Fruit fly (Drosophila melanogaster) whole organism, embryonic: ENCODE measurements around the gene sra.

Source experiments
- Ada2b ChIP-seq: fragments of 200-800 bp; sonication (Bioruptor generic); IDR thresholded peaks from 2 replicates; pipeline ENCODE4 v1.3.6; 2022; ENCODE audit warnings: missing biosample characterization, missing genetic modification characterization
- Aef1 ChIP-seq: fragments of 200-800 bp; sonication (Bioruptor generic); IDR thresholded peaks from 3 replicates; pipeline ENCODE4 v1.3.6; 2022; ENCODE audit warnings: missing biosample characterization, missing genetic modification characterization
- Atf6 ChIP-seq: fragments of 200-800 bp; sonication (Bioruptor generic); IDR thresholded peaks from 2 replicates; pipeline ENCODE4 v1.3.6; 2022; ENCODE audit warnings: missing biosample characterization, missing genetic modification characterization
- BEAF-32 ChIP-seq: fragments of 200-800 bp; sonication (Bioruptor generic); optimal IDR thresholded peaks from 3 replicates; lab custom pipeline; 2017; ENCODE audit warnings: missing biosample characterization, missing genetic modification characterization, mild to moderate bottlenecking, moderate library complexity, missing genetic modification reagents
- Blimp-1 ChIP-seq: fragments of 200-800 bp; sonication (Bioruptor generic); optimal IDR thresholded peaks from 3 replicates; lab custom pipeline; 2018; ENCODE audit warnings: missing biosample characterization, missing genetic modification characterization, mild to moderate bottlenecking, moderate library complexity, missing genetic modification reagents
- CG10274 ChIP-seq: fragments of 200-800 bp; sonication (Bioruptor generic); optimal IDR thresholded peaks from 3 replicates; lab custom pipeline; 2017; ENCODE audit warnings: missing biosample characterization, mild to moderate bottlenecking, missing genetic modification characterization
- CG13894 ChIP-seq: fragments of 200-800 bp; sonication (Bioruptor generic); optimal IDR thresholded peaks from 3 replicates; lab custom pipeline; 2018; ENCODE audit warnings: missing biosample characterization, mild to moderate bottlenecking, missing genetic modification characterization, moderate library complexity
- CG16815 ChIP-seq: fragments of 200-800 bp; sonication (Bioruptor generic); optimal IDR thresholded peaks from 3 replicates; lab custom pipeline; 2017; ENCODE audit warnings: missing biosample characterization, mild to moderate bottlenecking, missing genetic modification characterization
- CG17361 ChIP-seq: fragments of 200-800 bp; sonication (Bioruptor generic); IDR thresholded peaks from 3 replicates; pipeline ENCODE4 v1.3.6; 2022; ENCODE audit warnings: missing biosample characterization, missing genetic modification characterization
- CG4328 ChIP-seq: fragments of 200-800 bp; sonication (Bioruptor generic); optimal IDR thresholded peaks from 3 replicates; lab custom pipeline; 2017; ENCODE audit warnings: missing biosample characterization, missing genetic modification reagents, missing genetic modification characterization
- CG4424 ChIP-seq: fragments of 200-800 bp; sonication (Bioruptor generic); optimal IDR thresholded peaks from 3 replicates; lab custom pipeline; 2016; ENCODE audit warnings: missing biosample characterization, missing genetic modification characterization
- CG4707 ChIP-seq: fragments of 200-800 bp; sonication (Bioruptor generic); optimal IDR thresholded peaks from 2 replicates; lab custom pipeline; 2018; ENCODE audit warnings: missing biosample characterization, mild to moderate bottlenecking, missing genetic modification characterization, moderate library complexity
- CG4820 ChIP-seq: fragments of 200-800 bp; sonication (Bioruptor generic); optimal IDR thresholded peaks from 3 replicates; lab custom pipeline; 2016; ENCODE audit warnings: missing biosample characterization, missing genetic modification characterization
- CG4854 ChIP-seq: fragments of 200-800 bp; sonication (Bioruptor generic); optimal IDR thresholded peaks from 2 replicates; lab custom pipeline; 2016; ENCODE audit warnings: missing biosample characterization, missing genetic modification characterization, inconsistent platforms
- CG6689 ChIP-seq: fragments of 200-800 bp; sonication (Bioruptor generic); IDR thresholded peaks from 2 replicates; pipeline ENCODE4 v1.3.6; 2022; ENCODE audit warnings: missing biosample characterization, missing genetic modification characterization
- CG7839 ChIP-seq: fragments of 200-800 bp; sonication (Bioruptor generic); optimal IDR thresholded peaks from 3 replicates; lab custom pipeline; 2018; ENCODE audit warnings: missing biosample characterization, mild to moderate bottlenecking, missing genetic modification characterization, moderate library complexity
- CG8478 ChIP-seq: fragments of >200 bp; optimal IDR thresholded peaks from 2 replicates; lab custom pipeline; 2018
- CG9727 ChIP-seq: fragments of 200-800 bp; sonication (Bioruptor generic); optimal IDR thresholded peaks from 3 replicates; lab custom pipeline; 2017; ENCODE audit warnings: missing biosample characterization, mild to moderate bottlenecking, missing genetic modification characterization
- CG9817 ChIP-seq: fragments of 200-800 bp; sonication (Bioruptor generic); optimal IDR thresholded peaks from 2 replicates; lab custom pipeline; 2018; ENCODE audit warnings: missing biosample characterization, mild to moderate bottlenecking, missing genetic modification characterization, moderate library complexity
- CkIIα-i1 ChIP-seq: fragments of 200-800 bp; sonication (Bioruptor generic); IDR thresholded peaks from 2 replicates; pipeline ENCODE4 v1.3.6; 2022; ENCODE audit warnings: missing biosample characterization, missing genetic modification characterization
- D ChIP-seq, 2 experiments: fragments of 200-800 bp in 1 of 2; fragments of >200 bp in 1 of 2; sonication (Bioruptor generic) in 1 of 2; optimal IDR thresholded peaks; 2 replicates in 1 of 2; 3 replicates in 1 of 2; lab custom pipeline; 2017; ENCODE audit warnings: mild to moderate bottlenecking in 1 of 2, missing biosample characterization in 1 of 2, missing genetic modification characterization in 1 of 2, missing genetic modification reagents in 1 of 2
- Dbx ChIP-seq: fragments of 200-800 bp; sonication (Bioruptor generic); IDR thresholded peaks from 3 replicates; pipeline ENCODE4 v1.3.6; 2022; ENCODE audit warnings: missing biosample characterization, missing genetic modification characterization
- Deaf1 ChIP-seq: fragments of 200-800 bp; optimal IDR thresholded peaks from 3 replicates; lab custom pipeline; 2019; ENCODE audit warnings: missing biosample characterization, mild to moderate bottlenecking, missing genetic modification characterization, moderate library complexity
- Dll ChIP-seq: fragments of 200-800 bp; sonication (Bioruptor generic); IDR thresholded peaks from 4 replicates; pipeline ENCODE4 v1.3.6; 2022; ENCODE audit warnings: missing biosample characterization, missing genetic modification characterization; ENCODE audit not compliant: partially characterized antibody
- E2f1 ChIP-seq: fragments of 200-800 bp; sonication (Bioruptor generic); IDR thresholded peaks from 2 replicates; pipeline ENCODE4 v1.3.6; 2022; ENCODE audit warnings: missing biosample characterization, missing genetic modification characterization
- Ets65A ChIP-seq: fragments of 200-800 bp; sonication (Bioruptor generic); peaks from one replicate; lab custom pipeline; 2016; ENCODE audit warnings: missing biosample characterization, missing genetic modification characterization
- HLH4C ChIP-seq: fragments of 200-800 bp; sonication (Bioruptor generic); IDR thresholded peaks from 3 replicates; pipeline ENCODE4 v1.3.6; 2022; ENCODE audit warnings: missing biosample characterization, missing genetic modification characterization; ENCODE audit not compliant: partially characterized antibody
- Max ChIP-seq: fragments of 200-800 bp; sonication (Bioruptor generic); optimal IDR thresholded peaks from 2 replicates; lab custom pipeline; 2016; ENCODE audit warnings: missing biosample characterization, mild to moderate bottlenecking, missing genetic modification characterization
- Mrtf ChIP-seq: fragments of 200-800 bp; sonication (Bioruptor generic); IDR thresholded peaks from 3 replicates; pipeline ENCODE4 v1.3.6; 2022; ENCODE audit warnings: missing biosample characterization, missing genetic modification characterization
- Nf-YC ChIP-seq: fragments of 200-800 bp; optimal IDR thresholded peaks from 3 replicates; lab custom pipeline; 2019; ENCODE audit warnings: missing biosample characterization, mild to moderate bottlenecking, missing genetic modification characterization, moderate library complexity
- Sin3A ChIP-seq: fragments of >200 bp; optimal IDR thresholded peaks from 2 replicates; lab custom pipeline; 2018
- Sox100B ChIP-seq: fragments of 200-800 bp; sonication (Bioruptor generic); optimal IDR thresholded peaks from 3 replicates; lab custom pipeline; 2018; ENCODE audit warnings: missing biosample characterization, mild to moderate bottlenecking, missing genetic modification characterization
- ac ChIP-seq: fragments of 200-800 bp; sonication (Bioruptor generic); optimal IDR thresholded peaks from 3 replicates; lab custom pipeline; 2017; ENCODE audit warnings: missing biosample characterization, mild to moderate bottlenecking, missing genetic modification characterization
- bbx ChIP-seq: fragments of 200-800 bp; sonication (Bioruptor generic); IDR thresholded peaks from 2 replicates; pipeline ENCODE4 v1.3.6; 2022; ENCODE audit warnings: missing biosample characterization, missing genetic modification characterization; ENCODE audit not compliant: partially characterized antibody
- bigmax ChIP-seq: fragments of 200-800 bp; sonication (Bioruptor generic); optimal IDR thresholded peaks from 2 replicates; lab custom pipeline; 2018; ENCODE audit warnings: missing biosample characterization, mild to moderate bottlenecking, missing genetic modification characterization
- bowl ChIP-seq: fragments of 200-800 bp; sonication (Bioruptor generic); IDR thresholded peaks from 2 replicates; pipeline ENCODE4 v1.3.6; 2022; ENCODE audit warnings: missing biosample characterization, missing genetic modification characterization
- br ChIP-seq: fragments of >200 bp; optimal IDR thresholded peaks from 2 replicates; lab custom pipeline; 2017
- cato ChIP-seq: fragments of 200-800 bp; sonication (Bioruptor generic); optimal IDR thresholded peaks from 2 replicates; lab custom pipeline; 2016; ENCODE audit warnings: missing biosample characterization, missing genetic modification characterization, borderline replicate concordance
- cg ChIP-seq: fragments of 200-800 bp; sonication (Bioruptor generic); optimal IDR thresholded peaks from 3 replicates; lab custom pipeline; 2019; ENCODE audit warnings: missing biosample characterization, mild to moderate bottlenecking, missing genetic modification characterization, moderate library complexity
- fd3F ChIP-seq: fragments of 200-800 bp; sonication (Bioruptor generic); optimal IDR thresholded peaks from 2 replicates; lab custom pipeline; 2018; ENCODE audit warnings: missing biosample characterization, mild to moderate bottlenecking, missing genetic modification characterization, moderate library complexity
- grau ChIP-seq: fragments of 200-800 bp; optimal IDR thresholded peaks from 3 replicates; lab custom pipeline; 2019; ENCODE audit warnings: missing biosample characterization, mild to moderate bottlenecking, missing genetic modification characterization, moderate library complexity
- kni ChIP-seq: fragments of 200-800 bp; sonication (Bioruptor generic); optimal IDR thresholded peaks from 3 replicates; lab custom pipeline; 2017; ENCODE audit warnings: mild to moderate bottlenecking, missing biosample characterization, missing genetic modification reagents, missing genetic modification characterization
- knrl ChIP-seq: fragments of 200-800 bp; sonication (Bioruptor generic); IDR thresholded peaks from 3 replicates; pipeline ENCODE4 v1.3.6; 2022; ENCODE audit warnings: missing biosample characterization, missing genetic modification characterization; ENCODE audit not compliant: partially characterized antibody
- lab ChIP-seq: fragments of 200-800 bp; sonication (Bioruptor generic); optimal IDR thresholded peaks from 3 replicates; lab custom pipeline; 2017; ENCODE audit warnings: missing biosample characterization, missing genetic modification characterization, mild to moderate bottlenecking, moderate library complexity, missing genetic modification reagents
- pita ChIP-seq: fragments of 200-800 bp; sonication (Bioruptor generic); optimal IDR thresholded peaks from 2 replicates; lab custom pipeline; 2017; ENCODE audit warnings: missing biosample characterization, mild to moderate bottlenecking, missing genetic modification characterization
- pros ChIP-seq: fragments of 200-800 bp; sonication (Bioruptor generic); optimal IDR thresholded peaks from 3 replicates; lab custom pipeline; 2019; ENCODE audit warnings: missing biosample characterization, mild to moderate bottlenecking, missing genetic modification characterization, moderate library complexity
- rib ChIP-seq: fragments of 200-800 bp; sonication (Bioruptor generic); IDR thresholded peaks from 2 replicates; pipeline ENCODE4 v1.3.6; 2022; ENCODE audit warnings: missing biosample characterization, missing genetic modification characterization
- sc ChIP-seq, 3 experiments: fragments of >200 bp in 2 of 3; fragments of 200-800 bp in 1 of 3; sonication (Bioruptor generic) in 1 of 3; optimal IDR thresholded peaks; 2 replicates in 2 of 3; 3 replicates in 1 of 3; lab custom pipeline; 2017; ENCODE audit warnings: mild to moderate bottlenecking in 1 of 3, missing biosample characterization in 1 of 3, missing genetic modification characterization in 1 of 3, missing genetic modification reagents in 1 of 3
- sob ChIP-seq: fragments of 200-800 bp; sonication (Bioruptor generic); IDR thresholded peaks from 2 replicates; pipeline ENCODE4 v1.3.6; 2022; ENCODE audit warnings: missing biosample characterization, missing genetic modification characterization
- sug ChIP-seq: fragments of 200-800 bp; optimal IDR thresholded peaks from 2 replicates; lab custom pipeline; 2019; ENCODE audit warnings: missing biosample characterization, mild to moderate bottlenecking, missing genetic modification characterization, moderate library complexity
- z ChIP-seq: fragments of 200-800 bp; sonication (Bioruptor generic); IDR thresholded peaks from 3 replicates; pipeline ENCODE4 v1.3.6; 2022; ENCODE audit warnings: missing biosample characterization, missing genetic modification characterization

The sra gene

DNA sequence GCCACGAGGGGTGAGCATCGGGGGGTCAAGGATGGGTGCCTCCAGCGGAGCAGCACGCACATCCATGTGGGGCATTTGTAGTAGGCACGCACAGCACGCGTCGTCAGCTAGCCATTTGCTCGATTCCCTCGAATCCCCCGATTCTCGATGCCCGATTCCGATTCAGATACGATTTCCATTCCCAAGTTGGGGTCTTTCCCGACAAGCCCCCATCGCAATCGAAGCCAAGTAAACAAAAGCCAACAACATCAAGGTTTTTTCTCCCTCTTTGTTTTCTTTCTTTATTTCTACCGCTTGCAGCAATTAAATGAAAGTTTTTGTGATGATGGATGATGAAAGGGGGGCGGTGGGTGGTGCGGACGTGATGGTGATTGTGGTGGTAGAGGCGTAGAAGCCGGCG, 40.3 kb downstream of the sra start (continued):
- no peak for TF ChIP-seq Max
- TF ChIP-seq CG6689 (GFP tag; lab: Robert Waterston, UW) = no peak
- no peak for TF ChIP-seq E2f1 (GFP tag; lab: Robert Waterston, UW)
- TF ChIP-seq Mrtf (GFP tag; lab: Robert Waterston, UW) = no peak
- TF ChIP-seq HLH4C = no peak
- TF ChIP-seq sug (tag; lab: Kevin White, UChicago) = peak; percentile 52
- TF ChIP-seq br (lab: Kevin White, UChicago) = no peak
- TF ChIP-seq pros = no peak
- no peak for TF ChIP-seq grau (tag; lab: Kevin White, UChicago)
- no peak for TF ChIP-seq CG4424
- peak; percentile 17 for TF ChIP-seq lab
- no peak for TF ChIP-seq bigmax (GFP tag; lab: Kevin White, UChicago)
- no peak for TF ChIP-seq BEAF-32 (GFP tag; lab: Kevin White, UChicago)
- no peak for TF ChIP-seq ac (GFP tag; lab: Kevin White, UChicago)
- no peak for TF ChIP-seq bowl (GFP tag; lab: Robert Waterston, UW)
- peak; percentile 69 for TF ChIP-seq Deaf1 (tag; lab: Kevin White, UChicago)
- TF ChIP-seq CG4854 (GFP tag; lab: Kevin White, UChicago) = no peak
- no peak for TF ChIP-seq Sin3A (lab: Kevin White, UChicago)
- TF ChIP-seq cato (GFP tag; lab: Kevin White, UChicago) = no peak
- TF ChIP-seq CG16815 (GFP tag; lab: Kevin White, UChicago) = no peak
- no peak for TF ChIP-seq Aef1 (GFP tag; lab: Robert Waterston, UW)
- no peak for TF ChIP-seq CG7839
- no peak for TF ChIP-seq CG4328 (GFP tag; lab: Kevin White, UChicago)
- TF ChIP-seq Dbx (GFP tag; lab: Robert Waterston, UW) = no peak
- TF ChIP-seq Sox100B (GFP tag; lab: Kevin White, UChicago) = no peak
- TF ChIP-seq CG4707 (GFP tag; lab: Kevin White, UChicago) = no peak
- no peak for TF ChIP-seq Ada2b (GFP tag; lab: Robert Waterston, UW)
- TF ChIP-seq Nf-YC (tag; lab: Kevin White, UChicago) = no peak
- no peak for TF ChIP-seq CG4820 (GFP tag; lab: Kevin White, UChicago)
- TF ChIP-seq kni (GFP tag; lab: Kevin White, UChicago) = peak; percentile 82
- no peak for TF ChIP-seq sob (GFP tag; lab: Robert Waterston, UW)
- TF ChIP-seq rib = no peak
- no peak for TF ChIP-seq z (GFP tag; lab: Robert Waterston, UW)
- TF ChIP-seq CG10274 (GFP tag; lab: Kevin White, UChicago) = no peak
- no peak for TF ChIP-seq D (optimal IDR thresholded peaks at IDR 0.05; lab: Kevin White, UChicago)
- TF ChIP-seq D (GFP tag; optimal IDR thresholded peaks at IDR 0.05; lab: Kevin White, UChicago) = peak; percentile 4
- TF ChIP-seq Ets65A (GFP tag; lab: Kevin White, UChicago) = no peak
- no peak for TF ChIP-seq CG8478 (lab: Kevin White, UChicago)
- no peak for TF ChIP-seq pita (GFP tag; lab: Kevin White, UChicago)
- TF ChIP-seq fd3F = no peak
- TF ChIP-seq Blimp-1 (GFP tag; lab: Kevin White, UChicago) = peak; percentile 89
- no peak for TF ChIP-seq knrl (GFP tag; lab: Robert Waterston, UW)
- no peak for TF ChIP-seq Dll (GFP tag; lab: Robert Waterston, UW)
- TF ChIP-seq CG17361 (GFP tag; lab: Robert Waterston, UW) = no peak
- no peak for TF ChIP-seq bbx (GFP tag; lab: Robert Waterston, UW)
- TF ChIP-seq sc (optimal IDR thresholded peaks at IDR 0.05; lab: Kevin White, UChicago) = no peak
- no peak for TF ChIP-seq sc (GFP tag; optimal IDR thresholded peaks at IDR 0.05; lab: Kevin White, UChicago)
- TF ChIP-seq CkIIα-i1 = no peak
- TF ChIP-seq CG13894 (tag; lab: Kevin White, UChicago) = peak; percentile 98
- no peak for TF ChIP-seq Atf6 (GFP tag; lab: Robert Waterston, UW)
- TF ChIP-seq cg (GFP tag; lab: Kevin White, UChicago) = peak; percentile 22
- TF ChIP-seq CG9817 (tag; lab: Kevin White, UChicago) = no peak
- TF ChIP-seq CG9727 (GFP tag; lab: Kevin White, UChicago) = no peak
